Worm (Caenorhabditis elegans): ENCODE results near the gene fbxb-50.

DNA sequence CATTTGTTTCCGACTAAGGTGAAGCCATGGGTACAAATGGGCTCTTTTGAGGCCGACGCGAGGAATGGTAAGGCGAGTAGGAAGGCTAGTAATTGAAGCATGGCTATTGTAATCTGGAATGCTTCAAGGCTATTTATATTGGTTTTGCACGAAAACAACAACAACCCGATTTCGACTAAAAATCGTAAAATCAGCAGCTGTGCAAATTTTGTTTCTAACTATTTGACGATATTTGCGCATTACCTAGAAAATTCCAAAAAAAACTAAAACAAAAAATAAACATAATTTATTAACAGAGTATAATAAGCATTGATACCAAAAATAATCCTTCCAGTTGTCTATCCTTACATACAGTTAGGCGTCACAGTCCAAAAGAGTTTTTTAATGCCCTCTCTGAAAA lies 38.9 kb downstream of the fbxb-50 start, which contains the start of gene clec-20:
- TF ChIP-seq nfya-1 (tag; optimal IDR thresholded peaks at IDR 0.05) = no peak
- TF ChIP-seq sox-4 (tag; optimal IDR thresholded peaks at IDR 0.05) = no peak
- no peak for TF ChIP-seq nhr-11 (tag; optimal IDR thresholded peaks at IDR 0.05)
- no peak for TF ChIP-seq madf-2 (tag; optimal IDR thresholded peaks at IDR 0.05)
- no peak for TF ChIP-seq ama-1 (optimal IDR thresholded peaks at IDR 0.05)
- TF ChIP-seq hlh-13 (GFP tag; optimal IDR thresholded peaks at IDR 0.05) = no peak
- no peak for TF ChIP-seq unc-55 (GFP tag; optimal IDR thresholded peaks at IDR 0.05)
- no peak for TF ChIP-seq pha-4 (tag; optimal IDR thresholded peaks at IDR 0.05)
- TF ChIP-seq F13H6.1 (tag; optimal IDR thresholded peaks at IDR 0.05) = no peak
- no peak for TF ChIP-seq gmeb-2 (tag; optimal IDR thresholded peaks at IDR 0.05)
- TF ChIP-seq tbx-2 (tag; optimal IDR thresholded peaks at IDR 0.05) = no peak
- TF ChIP-seq ceh-18 (tag; optimal IDR thresholded peaks at IDR 0.05) = no peak
- no peak for TF ChIP-seq pag-3 (tag; optimal IDR thresholded peaks at IDR 0.05; ENCODE audit: borderline replicate concordance)
- TF ChIP-seq fkh-10 (GFP tag; optimal IDR thresholded peaks at IDR 0.05) = no peak
